Fruit fly (Drosophila melanogaster) whole organism, adult: ENCODE results near the gene Sgs1.

ENCODE experiments used
- CG11617 ChIP-seq: fragments of 200-800 bp; sonication (Bioruptor generic); optimal IDR thresholded peaks from 2 replicates; lab custom pipeline; 2017; ENCODE audit warnings: mild to moderate bottlenecking, missing biosample characterization, missing genetic modification reagents, missing genetic modification characterization
- CG12768 ChIP-seq: fragments of 200-800 bp; sonication (Bioruptor generic); optimal IDR thresholded peaks from 2 replicates; lab custom pipeline; 2017; ENCODE audit warnings: missing biosample characterization, missing genetic modification characterization, mild to moderate bottlenecking, moderate library complexity, missing genetic modification reagents
- CG14711 ChIP-seq: fragments of 200-800 bp; sonication (Bioruptor generic); optimal IDR thresholded peaks from 2 replicates; lab custom pipeline; 2018; ENCODE audit warnings: missing biosample characterization, mild to moderate bottlenecking, missing genetic modification characterization, moderate library complexity
- CG1620 ChIP-seq: fragments of 200-800 bp; sonication (Bioruptor generic); optimal IDR thresholded peaks from 2 replicates; lab custom pipeline; 2016; ENCODE audit warnings: missing biosample characterization, missing genetic modification characterization
- CG33017 ChIP-seq: fragments of 200-800 bp; sonication (Bioruptor generic); optimal IDR thresholded peaks from 2 replicates; lab custom pipeline; 2018; ENCODE audit warnings: missing biosample characterization, mild to moderate bottlenecking, missing genetic modification characterization, moderate library complexity
- CG5204 ChIP-seq: fragments of 200-800 bp; sonication (Bioruptor generic); optimal IDR thresholded peaks from 2 replicates; lab custom pipeline; 2016; ENCODE audit warnings: missing biosample characterization, missing genetic modification characterization
- CG7045 ChIP-seq: fragments of 200-800 bp; sonication (Bioruptor generic); optimal IDR thresholded peaks from 2 replicates; lab custom pipeline; 2017; ENCODE audit warnings: missing biosample characterization, mild to moderate bottlenecking, missing genetic modification characterization
- CG7101 ChIP-seq: fragments of 200-800 bp; sonication (Bioruptor generic); optimal IDR thresholded peaks from 2 replicates; lab custom pipeline; 2018; ENCODE audit warnings: missing biosample characterization, mild to moderate bottlenecking, missing genetic modification characterization, moderate library complexity
- Clk ChIP-seq: fragments of 200-800 bp; sonication (Bioruptor generic); optimal IDR thresholded peaks from 2 replicates; lab custom pipeline; 2017; ENCODE audit warnings: missing biosample characterization, missing genetic modification characterization
- Crg-1 ChIP-seq: fragments of 200-800 bp; sonication (Bioruptor generic); optimal IDR thresholded peaks from 2 replicates; lab custom pipeline; 2016; ENCODE audit warnings: missing biosample characterization, missing genetic modification characterization
- Hr96 ChIP-seq: fragments of 200-800 bp; sonication (Bioruptor generic); optimal IDR thresholded peaks from 2 replicates; lab custom pipeline; 2016; ENCODE audit warnings: missing biosample characterization, missing genetic modification characterization
- Mnt ChIP-seq: fragments of 200-800 bp; sonication (Bioruptor generic); optimal IDR thresholded peaks from 2 replicates; lab custom pipeline; 2016; ENCODE audit warnings: missing biosample characterization, mild to moderate bottlenecking, missing genetic modification characterization
- bab1 ChIP-seq: fragments of 200-800 bp; sonication (Bioruptor generic); optimal IDR thresholded peaks from 3 replicates; lab custom pipeline; 2019; ENCODE audit warnings: missing biosample characterization, mild to moderate bottlenecking, missing genetic modification characterization, moderate library complexity
- cic ChIP-seq: fragments of 200-800 bp; sonication (Bioruptor generic); optimal IDR thresholded peaks from 2 replicates; lab custom pipeline; 2017; ENCODE audit warnings: missing biosample characterization, mild to moderate bottlenecking, missing genetic modification characterization, moderate library complexity
- cnc ChIP-seq, 2 experiments: fragments of >200 bp; optimal IDR thresholded peaks; 2 replicates each; lab custom pipeline; 2017
- kay ChIP-seq: fragments of 200-800 bp; sonication (Bioruptor generic); peaks from one replicate; lab custom pipeline; 2016; ENCODE audit warnings: missing biosample characterization, missing genetic modification characterization, borderline replicate concordance
- ovo ChIP-seq: fragments of 200-800 bp; sonication (Bioruptor generic); optimal IDR thresholded peaks from 2 replicates; lab custom pipeline; 2016; ENCODE audit warnings: missing biosample characterization, missing genetic modification characterization
- pad ChIP-seq: fragments of 200-800 bp; sonication (Bioruptor generic); optimal IDR thresholded peaks from 3 replicates; lab custom pipeline; 2017; ENCODE audit warnings: missing biosample characterization, missing genetic modification characterization, mild to moderate bottlenecking, moderate library complexity, missing genetic modification reagents
- tj ChIP-seq: fragments of 200-800 bp; sonication (Bioruptor generic); optimal IDR thresholded peaks from 3 replicates; lab custom pipeline; 2017; ENCODE audit warnings: missing biosample characterization, mild to moderate bottlenecking, missing genetic modification characterization, moderate library complexity
- toe ChIP-seq: fragments of 200-800 bp; sonication (Bioruptor generic); optimal IDR thresholded peaks from 2 replicates; lab custom pipeline; 2016; ENCODE audit warnings: missing biosample characterization, missing genetic modification characterization

Gene Sgs1

dm6 chr2L:4937060-4937459, at the start of gene Sgs1:
Gene Sgs1 (plus strand): TSS chr2L:4937409.
- no peak for TF ChIP-seq bab1 (GFP tag; lab: Kevin White, UChicago)

dm6 chr2L:4888541-4888940, 48.7 kb upstream of the Sgs1 start:
- TF ChIP-seq CG12768 = no peak
- no peak for TF ChIP-seq Mnt (GFP tag; lab: Kevin White, UChicago)
- no peak for TF ChIP-seq CG33017
- TF ChIP-seq ovo (GFP tag; lab: Kevin White, UChicago) = no peak
- no peak for TF ChIP-seq cnc (optimal IDR thresholded peaks at IDR 0.05; lab: Kevin White, UChicago)
- no peak for TF ChIP-seq bab1 (GFP tag; lab: Kevin White, UChicago)
- TF ChIP-seq Crg-1 (GFP tag; lab: Kevin White, UChicago) = no peak
- no peak for TF ChIP-seq kay
- TF ChIP-seq toe = no peak
- TF ChIP-seq CG14711 (tag; lab: Kevin White, UChicago) = no peak
- TF ChIP-seq CG7045 = no peak
- no peak for TF ChIP-seq CG7101
- no peak for TF ChIP-seq Hr96 (GFP tag; lab: Kevin White, UChicago)
- TF ChIP-seq tj (GFP tag; lab: Kevin White, UChicago) = no peak
- TF ChIP-seq CG1620 (GFP tag; lab: Kevin White, UChicago) = no peak
- TF ChIP-seq CG11617 = no peak
- TF ChIP-seq pad (GFP tag; lab: Kevin White, UChicago) = no peak
- TF ChIP-seq CG5204 = no peak

- TF ChIP-seq tj (GFP tag; lab: Kevin White, UChicago) (peak; percentile 28), Mnt (GFP tag; lab: Kevin White, UChicago) (no peak)
Observed at dm6 chr2L:4889451-4890045, 47.7 kb upstream of the Sgs1 start, which contains the start of gene CG15625. Gene CG15625 (plus strand): TSS chr2L:4889995.

dm6 chr2L:4891914-4892469, 45.2 kb upstream of the Sgs1 start, which contains the start of gene CG3036:
Gene CG3036 (plus strand): TSS chr2L:4892112.
- no peak for TF ChIP-seq CG12768
- TF ChIP-seq Hr96 (GFP tag; lab: Kevin White, UChicago) = peak; percentile 3
- no peak for TF ChIP-seq ovo (GFP tag; lab: Kevin White, UChicago)
- TF ChIP-seq kay = no peak
- TF ChIP-seq CG7101 = peak; percentile 26
- peak; percentile 66 for TF ChIP-seq cic (GFP tag; lab: Kevin White, UChicago)
- TF ChIP-seq bab1 (GFP tag; lab: Kevin White, UChicago) = peak; percentile 17
- no peak for TF ChIP-seq pad (GFP tag; lab: Kevin White, UChicago)
- no peak for TF ChIP-seq Clk (GFP tag; lab: Kevin White, UChicago)
- TF ChIP-seq CG33017 = peak; percentile 15
- TF ChIP-seq Crg-1 (GFP tag; lab: Kevin White, UChicago) = peak; percentile 25
- TF ChIP-seq Mnt (GFP tag; lab: Kevin White, UChicago) = peak; percentile 63

dm6 chr2L:4893612-4894011, 43.6 kb upstream of the Sgs1 start:
- TF ChIP-seq cic (GFP tag; lab: Kevin White, UChicago) (no peak), CG7101 (no peak), cnc (optimal IDR thresholded peaks at IDR 0.05; lab: Kevin White, UChicago) (no peak), Mnt (GFP tag; lab: Kevin White, UChicago) (no peak), CG5204 (no peak)

dm6 chr2L:4895902-4896301, 41.3 kb upstream of the Sgs1 start:
- TF ChIP-seq kay = peak; percentile 83
- TF ChIP-seq Mnt (GFP tag; lab: Kevin White, UChicago) = no peak

- no peak for TF ChIP-seq CG1620 (GFP tag; lab: Kevin White, UChicago)
- no peak for TF ChIP-seq bab1 (GFP tag; lab: Kevin White, UChicago)
- TF ChIP-seq CG11617 = no peak
- TF ChIP-seq tj (GFP tag; lab: Kevin White, UChicago) = peak; percentile 49
- TF ChIP-seq Hr96 (GFP tag; lab: Kevin White, UChicago) = no peak
- TF ChIP-seq Crg-1 (GFP tag; lab: Kevin White, UChicago) = no peak
- TF ChIP-seq CG7045 = no peak
- TF ChIP-seq CG14711 (tag; lab: Kevin White, UChicago) = no peak
- TF ChIP-seq CG5204 = peak; percentile 14
- TF ChIP-seq Mnt (GFP tag; lab: Kevin White, UChicago) = peak; percentile 48
- TF ChIP-seq Clk (GFP tag; lab: Kevin White, UChicago) = no peak
- TF ChIP-seq CG33017 = no peak
- TF ChIP-seq CG7101 = no peak
- peak; percentile 32 for TF ChIP-seq CG12768
- no peak for TF ChIP-seq cnc (optimal IDR thresholded peaks at IDR 0.05; lab: Kevin White, UChicago)
- TF ChIP-seq pad (GFP tag; lab: Kevin White, UChicago) = no peak
- TF ChIP-seq toe = no peak
- peak; percentile 97 for TF ChIP-seq kay
- no peak for TF ChIP-seq ovo (GFP tag; lab: Kevin White, UChicago)
- peak; percentile 61 for TF ChIP-seq cic (GFP tag; lab: Kevin White, UChicago)
Observed at dm6 chr2L:4896484-4897205, 40.6 kb upstream of the Sgs1 start.
